Worm (Caenorhabditis elegans) whole organism, L4/young adult: ENCODE results near the gene Y51H7C.9.

Experiments
- W03F9.2 ChIP-seq: fragments of 150-350 bp; optimal IDR thresholded peaks from 2 replicates; lab custom pipeline; 2014; ENCODE audit warnings: missing biosample characterization, missing genetic modification characterization
- him-1 ChIP-seq: sonication (generic microtip); optimal IDR thresholded peaks from 2 replicates; lab custom pipeline; 2016; ENCODE audit warnings: missing genotype, missing genetic modification reagents, missing genetic modification characterization, missing compliant biosample characterization

DNA sequence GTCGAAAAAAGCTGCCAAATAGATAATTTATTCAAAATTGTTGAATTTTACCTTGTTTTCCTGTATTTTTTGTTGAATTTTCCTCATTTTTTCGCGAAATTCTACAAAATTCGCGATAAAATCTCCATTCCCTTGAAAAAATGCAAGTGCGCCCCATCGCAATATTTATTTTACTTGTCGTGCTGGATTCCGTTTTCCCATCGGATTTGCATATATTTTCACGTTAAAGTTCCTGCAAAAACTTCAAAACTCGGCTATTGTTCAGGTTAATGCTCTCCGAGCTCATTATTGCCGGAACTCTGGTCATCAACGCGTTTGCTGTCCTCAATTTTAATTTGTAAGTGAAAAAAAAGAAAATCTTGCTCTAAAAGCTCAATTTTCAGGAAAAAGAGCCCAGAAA lies 8.2 kb downstream of the Y51H7C.9 start, which contains the start of the genes Y51H7C.41 and cogc-4:
- TF ChIP-seq W03F9.2, result no peak
- TF ChIP-seq him-1 (tag; lab: Kevin White, UChicago), result no peak
